Fruit fly (Drosophila melanogaster): ENCODE measurements around the gene orb2.
A peak's percentile ranks its signal among the peaks of the same experiment; 100 is the strongest.

orb2 gene

DNA sequence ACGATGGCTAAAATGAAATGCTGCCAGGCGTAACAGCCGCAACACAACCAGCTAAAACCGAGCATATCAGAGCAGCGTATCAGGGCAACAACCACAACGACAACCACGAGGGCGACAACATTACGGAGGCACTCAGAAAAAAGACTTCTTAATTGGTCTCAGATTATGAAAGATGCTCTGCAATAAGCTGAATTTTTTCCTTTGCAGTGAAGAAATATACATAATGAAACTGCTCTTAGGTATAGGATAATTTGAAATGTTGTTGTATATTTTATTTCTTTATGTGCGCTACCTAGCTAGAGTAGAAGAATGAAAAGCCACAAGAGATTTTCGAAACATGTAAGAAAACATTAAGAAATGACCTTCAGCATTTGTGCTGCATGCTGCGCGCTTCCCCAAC, 24.7 kb downstream of the orb2 start (continued):
- 0 out of 3 replicates have a peak, but pooled peaks have one; percentile 35 for TF ChIP-seq CG11695 (GFP tag; IDR thresholded peaks at IDR 0.05)
- no peak for TF ChIP-seq CG14710 (tag; optimal IDR thresholded peaks at IDR 0.05)
- peak; percentile 19 for TF ChIP-seq gem (tag; optimal IDR thresholded peaks at IDR 0.05)
- no peak for TF ChIP-seq CG10321 (GFP tag; IDR thresholded peaks at IDR 0.05)
- peak; percentile 28; the same call in 1 of the 2 replicates for TF ChIP-seq Drgx (GFP tag; IDR thresholded peaks at IDR 0.05)
- no peak for TF ChIP-seq bab2 (GFP tag; optimal IDR thresholded peaks at IDR 0.05)
- no peak for TF ChIP-seq CG10654 (GFP tag; optimal IDR thresholded peaks at IDR 0.05)

dm6 chr3L:8925679-8926078, 28.6 kb downstream of the orb2 start:
- TF ChIP-seq maf-S (GFP tag; optimal IDR thresholded peaks at IDR 0.05) = no peak
- TF ChIP-seq CG31365 (tag; optimal IDR thresholded peaks at IDR 0.05) = peak; percentile 5
- TF ChIP-seq CHES-1-like (GFP tag; optimal IDR thresholded peaks at IDR 0.05) = no peak
- TF ChIP-seq CG30431 (GFP tag; optimal IDR thresholded peaks at IDR 0.05) = no peak
- TF ChIP-seq CG14710 (tag; optimal IDR thresholded peaks at IDR 0.05) = peak; percentile 58
- peak; percentile 10 for TF ChIP-seq CG12104 (GFP tag; optimal IDR thresholded peaks at IDR 0.05)
- TF ChIP-seq CG10431 (GFP tag; optimal IDR thresholded peaks at IDR 0.05) = peak; percentile 79
- no peak for TF ChIP-seq vnd (GFP tag; IDR thresholded peaks at IDR 0.05; ENCODE audit: partially characterized antibody)
- TF ChIP-seq CG8765 (GFP tag; IDR thresholded peaks at IDR 0.05) = no peak
- no peak for TF ChIP-seq exex (tag; optimal IDR thresholded peaks at IDR 0.05)
- TF ChIP-seq Ada2b (GFP tag; IDR thresholded peaks at IDR 0.05) = no peak
- TF ChIP-seq Hr78 (GFP tag; optimal IDR thresholded peaks at IDR 0.05) = no peak
- TF ChIP-seq Sin3A (optimal IDR thresholded peaks at IDR 0.05) = no peak
- TF ChIP-seq cwo (GFP tag; optimal IDR thresholded peaks at IDR 0.05) = no peak
- TF ChIP-seq pan (optimal IDR thresholded peaks at IDR 0.05) = no peak
- TF ChIP-seq pan (GFP tag; optimal IDR thresholded peaks at IDR 0.05 in 1 of 2, IDR thresholded peaks at IDR 0.05 in 1 of 2) = no peak
- peak; percentile 39; the same call in 1 of the 3 replicates for TF ChIP-seq zfh1 (GFP tag; IDR thresholded peaks at IDR 0.05)
- no peak for TF ChIP-seq Dp (GFP tag; optimal IDR thresholded peaks at IDR 0.05)
- peak; percentile 20 for TF ChIP-seq NC2β (GFP tag; optimal IDR thresholded peaks at IDR 0.05)
- peak; percentile 18 for TF ChIP-seq CG12299 (tag; optimal IDR thresholded peaks at IDR 0.05)
- TF ChIP-seq D19A (tag; optimal IDR thresholded peaks at IDR 0.05) = no peak
- no peak for TF ChIP-seq stwl (tag; optimal IDR thresholded peaks at IDR 0.05)
- TF ChIP-seq CG6813 (GFP tag; optimal IDR thresholded peaks at IDR 0.05) = peak; percentile 48
- no peak for TF ChIP-seq chm (GFP tag; IDR thresholded peaks at IDR 0.05)
- TF ChIP-seq CG7271 (tag; optimal IDR thresholded peaks at IDR 0.05) = peak; percentile 30
- no peak for TF ChIP-seq CG17912 (GFP tag; optimal IDR thresholded peaks at IDR 0.05)
- TF ChIP-seq CG11456 (GFP tag; IDR thresholded peaks at IDR 0.05) = no peak
- peak; percentile 3 for TF ChIP-seq CG8089 (GFP tag; optimal IDR thresholded peaks at IDR 0.05)
- no peak for TF ChIP-seq Deaf1 (tag; optimal IDR thresholded peaks at IDR 0.05)
- TF ChIP-seq ewg (GFP tag; optimal IDR thresholded peaks at IDR 0.05) = peak; percentile 10
- peak; percentile 14 for TF ChIP-seq CG11504 (tag; optimal IDR thresholded peaks at IDR 0.05)
- TF ChIP-seq pb (GFP tag; optimal IDR thresholded peaks at IDR 0.05) = no peak
- no peak for TF ChIP-seq CG17186 (GFP tag; optimal IDR thresholded peaks at IDR 0.05)
- TF ChIP-seq Gsc (GFP tag; IDR thresholded peaks at IDR 0.05) = no peak
- TF ChIP-seq sr (GFP tag; IDR thresholded peaks at IDR 0.05) = no peak
- TF ChIP-seq CG8359 (GFP tag; optimal IDR thresholded peaks at IDR 0.05; ENCODE audit: borderline replicate concordance) = no peak
- TF ChIP-seq fd64A (GFP tag; optimal IDR thresholded peaks at IDR 0.05) = peak; percentile 78
- TF ChIP-seq MTF-1 (GFP tag; optimal IDR thresholded peaks at IDR 0.05; ENCODE audit: borderline replicate concordance) = peak; percentile 10
- peak; percentile 87 for TF ChIP-seq Awh (GFP tag; IDR thresholded peaks at IDR 0.05)
- no peak for TF ChIP-seq CG13296 (GFP tag; optimal IDR thresholded peaks at IDR 0.05)
- peak; percentile 20 for TF ChIP-seq tup (GFP tag; optimal IDR thresholded peaks at IDR 0.05)
- peak; percentile 23 for TF ChIP-seq nerfin-1 (tag; optimal IDR thresholded peaks at IDR 0.05)
- no peak for TF ChIP-seq Fer2 (tag; optimal IDR thresholded peaks at IDR 0.05)

All from whole organism, embryonic.